Worm (Caenorhabditis elegans) whole organism, L2 larva: Measurements from ENCODE around the gene yju-2.

Experiments used
- C34F6.9 ChIP-seq: fragments of 150-350 bp; optimal IDR thresholded peaks from 2 replicates; lab custom pipeline; 2014; ENCODE audit warnings: missing biosample characterization, missing genetic modification characterization
- F13H6.1 ChIP-seq: sonication (generic microtip); optimal IDR thresholded peaks from 2 replicates; lab custom pipeline; 2016; ENCODE audit warnings: missing genetic modification characterization, missing compliant biosample characterization
- ama-1 ChIP-seq: fragments of 150-350 bp; optimal IDR thresholded peaks from 2 replicates; lab custom pipeline; 2018; ENCODE audit warnings: inconsistent platforms
- blmp-1 ChIP-seq: sonication (generic microtip); optimal IDR thresholded peaks from 2 replicates; lab custom pipeline; 2017; ENCODE audit warnings: missing genetic modification characterization, mild to moderate bottlenecking, missing compliant biosample characterization, antibody characterized with exemption, moderate library complexity; ENCODE audit not compliant: insufficient read depth
- ceh-82 ChIP-seq: fragments of 150-350 bp; optimal IDR thresholded peaks from 2 replicates; lab custom pipeline; 2014; ENCODE audit warnings: missing biosample characterization, missing genetic modification characterization
- crh-2 ChIP-seq: sonication (generic microtip); optimal IDR thresholded peaks from 2 replicates; lab custom pipeline; 2017; ENCODE audit warnings: missing biosample characterization, missing genetic modification characterization
- dmd-4 ChIP-seq: sonication (generic microtip); optimal IDR thresholded peaks from 2 replicates; lab custom pipeline; 2017; ENCODE audit warnings: missing biosample characterization, missing genetic modification characterization
- egl-27 ChIP-seq: sonication (generic microtip); optimal IDR thresholded peaks from 3 replicates; lab custom pipeline; 2017; ENCODE audit warnings: missing biosample characterization, missing genetic modification reagents, missing genetic modification characterization
- fos-1 ChIP-seq: fragments of 150-350 bp; optimal IDR thresholded peaks from 2 replicates; lab custom pipeline; 2014; ENCODE audit warnings: missing biosample characterization, missing genetic modification characterization
- gmeb-1 ChIP-seq: fragments of 150-350 bp; optimal IDR thresholded peaks from 2 replicates; lab custom pipeline; 2014; ENCODE audit warnings: missing biosample characterization, missing genetic modification characterization
- lin-11 ChIP-seq: fragments of 150-350 bp; sonication (generic microtip); optimal IDR thresholded peaks from 2 replicates; lab custom pipeline; 2014; ENCODE audit warnings: missing biosample characterization, missing genetic modification characterization, inconsistent platforms, mixed read lengths
- lin-13 ChIP-seq: fragments of 150-350 bp; optimal IDR thresholded peaks from 2 replicates; lab custom pipeline; 2014; ENCODE audit warnings: missing biosample characterization, missing genetic modification reagents, missing genetic modification characterization
- lsy-2 ChIP-seq, 2 experiments: fragments of 150-350 bp in 1 of 2; sonication (generic microtip) in 1 of 2; optimal IDR thresholded peaks; 2 replicates each; lab custom pipeline; 2014 to 2017; ENCODE audit warnings: missing biosample characterization in 2 of 2, missing genetic modification characterization in 2 of 2
- mab-5 ChIP-seq: fragments of 150-350 bp; optimal IDR thresholded peaks from 2 replicates; lab custom pipeline; 2014; ENCODE audit warnings: missing biosample characterization, missing genetic modification characterization
- nhr-129 ChIP-seq: fragments of 150-350 bp; optimal IDR thresholded peaks from 2 replicates; lab custom pipeline; 2014; ENCODE audit warnings: missing biosample characterization, missing genetic modification characterization
- nhr-21 ChIP-seq: fragments of 150-350 bp; optimal IDR thresholded peaks from 2 replicates; lab custom pipeline; 2014; ENCODE audit warnings: missing biosample characterization, missing genetic modification characterization
- nhr-25 ChIP-seq: fragments of 150-350 bp; sonication (generic microtip); optimal IDR thresholded peaks from 3 replicates; lab custom pipeline; 2014; ENCODE audit warnings: missing biosample characterization, missing genetic modification characterization
- nhr-6 ChIP-seq: fragments of 150-350 bp; optimal IDR thresholded peaks from 2 replicates; lab custom pipeline; 2014; ENCODE audit warnings: missing biosample characterization, missing genetic modification characterization
- peb-1 ChIP-seq: fragments of 150-350 bp; optimal IDR thresholded peaks from 2 replicates; lab custom pipeline; 2014; ENCODE audit warnings: missing biosample characterization, missing genetic modification characterization
- sem-4 ChIP-seq: fragments of 150-350 bp; optimal IDR thresholded peaks from 2 replicates; lab custom pipeline; 2014; ENCODE audit warnings: missing biosample characterization, missing genetic modification reagents, missing genetic modification characterization
- sma-3 ChIP-seq: sonication (generic microtip); optimal IDR thresholded peaks from 2 replicates; lab custom pipeline; 2016; ENCODE audit warnings: missing genetic modification reagents, missing genetic modification characterization, missing compliant biosample characterization
- sma-9 ChIP-seq, 2 experiments: fragments of 150-350 bp in 1 of 2; sonication (generic microtip) in 1 of 2; optimal IDR thresholded peaks; 2 replicates each; lab custom pipeline; 2014 to 2016; ENCODE audit warnings: missing genetic modification characterization in 2 of 2, mild to moderate bottlenecking in 1 of 2, missing biosample characterization in 1 of 2, missing compliant biosample characterization in 1 of 2, missing genetic modification reagents in 1 of 2, moderate library complexity in 1 of 2
- snpc-4 ChIP-seq: fragments of 150-350 bp; optimal IDR thresholded peaks from 2 replicates; lab custom pipeline; 2014; ENCODE audit warnings: missing biosample characterization, missing genetic modification characterization
- unc-55 ChIP-seq: fragments of 150-350 bp; sonication (generic microtip); optimal IDR thresholded peaks from 3 replicates; lab custom pipeline; 2014; ENCODE audit warnings: missing biosample characterization, missing genetic modification reagents, missing genetic modification characterization
- ztf-4 ChIP-seq: fragments of 150-350 bp; optimal IDR thresholded peaks from 2 replicates; lab custom pipeline; 2014; ENCODE audit warnings: missing biosample characterization, missing genetic modification characterization

The yju-2 gene

ce11 chrIII:7234148-7234547 is 50.0 kb downstream of the yju-2 start, which contains the start of gene ndus-8:
TSS of gene ndus-8 (minus strand) at chrIII:7234202.
- TF ChIP-seq C34F6.9 (tag; lab: Kevin White, UChicago): peak; percentile 79
- TF ChIP-seq nhr-129 (tag; lab: Kevin White, UChicago): peak; percentile 43
- TF ChIP-seq ama-1 (lab: Kevin White, UChicago): no peak
- TF ChIP-seq sem-4 (tag; lab: Kevin White, UChicago): peak; percentile 36
- peak; percentile 32 for TF ChIP-seq nhr-6 (tag; lab: Kevin White, UChicago)
- TF ChIP-seq lsy-2 (tag; optimal IDR thresholded peaks at IDR 0.05; lab: Kevin White, UChicago): peak; percentile 61 to 86
- TF ChIP-seq blmp-1: no peak
- no peak for TF ChIP-seq ceh-82 (tag; lab: Kevin White, UChicago)
- TF ChIP-seq sma-3 (GFP tag; lab: Kevin White, UChicago): peak; percentile 58
- TF ChIP-seq ztf-4 (tag; lab: Kevin White, UChicago): peak; percentile 59
- TF ChIP-seq lin-11: peak; percentile 54
- TF ChIP-seq nhr-25: peak; percentile 69
- TF ChIP-seq snpc-4 (tag; lab: Kevin White, UChicago): peak; percentile 74
- TF ChIP-seq crh-2 (tag; lab: Kevin White, UChicago): peak; percentile 67
- TF ChIP-seq nhr-21: peak; percentile 54
- TF ChIP-seq lin-13 (GFP tag; lab: Kevin White, UChicago): peak; percentile 60
- TF ChIP-seq peb-1 (tag; lab: Kevin White, UChicago): no peak
- TF ChIP-seq egl-27 (tag; lab: Kevin White, UChicago): peak; percentile 59
- no peak for TF ChIP-seq mab-5 (tag; lab: Kevin White, UChicago)
- TF ChIP-seq fos-1 (tag; lab: Kevin White, UChicago): peak; percentile 7
- peak; percentile 86 for TF ChIP-seq sma-9 (GFP tag; optimal IDR thresholded peaks at IDR 0.05; lab: Kevin White, UChicago)
- TF ChIP-seq sma-9 (tag; optimal IDR thresholded peaks at IDR 0.05; lab: Kevin White, UChicago): no peak
- TF ChIP-seq F13H6.1 (tag; lab: Kevin White, UChicago): peak; percentile 40
- TF ChIP-seq unc-55 (GFP tag; lab: Kevin White, UChicago): no peak
- no peak for TF ChIP-seq dmd-4 (tag; lab: Kevin White, UChicago)
- peak; percentile 75 for TF ChIP-seq gmeb-1
- TF ChIP-seq, all 48 proteins: peak for 18
